Worm (Caenorhabditis elegans) whole organism, L1 larva: Measurements from ENCODE around the gene srz-47.

Experiments
- C16A3.4 ChIP-seq: fragments of 150-350 bp; optimal IDR thresholded peaks from 2 replicates; lab custom pipeline; 2014; ENCODE audit warnings: missing biosample characterization, missing genetic modification characterization
- aly-2 ChIP-seq: fragments of 150-350 bp; optimal IDR thresholded peaks from 2 replicates; lab custom pipeline; 2014; ENCODE audit warnings: missing biosample characterization, missing genetic modification characterization
- dpl-1 ChIP-seq, 3 experiments: fragments of 150-350 bp in 2 of 3; sonication (generic microtip) in 1 of 3; optimal IDR thresholded peaks; 2 replicates each; lab custom pipeline; 2014 to 2017; ENCODE audit warnings: missing biosample characterization in 3 of 3, missing genetic modification characterization in 3 of 3, missing genetic modification reagents in 3 of 3
- egl-13 ChIP-seq: sonication (generic microtip); optimal IDR thresholded peaks from 2 replicates; lab custom pipeline; 2016; ENCODE audit warnings: missing genotype, missing genetic modification reagents, missing genetic modification characterization, missing compliant biosample characterization
- hlh-17 ChIP-seq: fragments of 200-800 bp; sonication (Bioruptor generic); optimal IDR thresholded peaks from 2 replicates; lab custom pipeline; 2018; ENCODE audit warnings: missing genetic modification characterization, mild to moderate bottlenecking, missing compliant biosample characterization, moderate library complexity, borderline replicate concordance
- hlh-4 ChIP-seq: sonication (generic microtip); optimal IDR thresholded peaks from 2 replicates; lab custom pipeline; 2016; ENCODE audit warnings: mild to moderate bottlenecking, missing genetic modification characterization, missing compliant biosample characterization
- lin-13 ChIP-seq: fragments of 150-350 bp; optimal IDR thresholded peaks from 2 replicates; lab custom pipeline; 2014; ENCODE audit warnings: missing biosample characterization, missing genetic modification reagents, missing genetic modification characterization
- nhr-77 ChIP-seq: fragments of 150-350 bp; optimal IDR thresholded peaks from 2 replicates; lab custom pipeline; 2014; ENCODE audit warnings: missing biosample characterization, missing genetic modification characterization
- nhr-84 ChIP-seq: sonication (generic microtip); optimal IDR thresholded peaks from 2 replicates; lab custom pipeline; 2017; ENCODE audit warnings: missing biosample characterization, missing genetic modification characterization
- nhr-85 ChIP-seq: sonication (generic microtip); peaks from one replicate; lab custom pipeline; 2016; ENCODE audit warnings: missing genetic modification characterization, inconsistent platforms, missing compliant biosample characterization
- snu-23 ChIP-seq: sonication (generic microtip); optimal IDR thresholded peaks from 2 replicates; lab custom pipeline; 2016; ENCODE audit warnings: missing genetic modification characterization, missing compliant biosample characterization
- unc-62 ChIP-seq: fragments of 150-350 bp; optimal IDR thresholded peaks from 2 replicates; lab custom pipeline; 2014; ENCODE audit warnings: missing biosample characterization, missing genetic modification reagents, missing genetic modification characterization
- ztf-11 ChIP-seq, 2 experiments: sonication (generic microtip); optimal IDR thresholded peaks; 2 replicates each; lab custom pipeline; 2016 to 2017; ENCODE audit warnings: missing genetic modification characterization in 2 of 2, missing biosample characterization in 1 of 2, missing compliant biosample characterization in 1 of 2

ce11 chrV:17215602-17216001 lies 23.5 kb upstream of the srz-47 start:
- TF ChIP-seq dpl-1 (GFP tag; optimal IDR thresholded peaks at IDR 0.05; lab: Kevin White, UChicago) (no peak), lin-13 (GFP tag; lab: Kevin White, UChicago) (no peak), nhr-77 (no peak), snu-23 (GFP tag; lab: Kevin White, UChicago) (no peak), C16A3.4 (tag; lab: Kevin White, UChicago) (no peak), hlh-17 (GFP tag; lab: Kevin White, UChicago) (no peak), unc-62 (GFP tag; lab: Kevin White, UChicago) (no peak), ztf-11 (tag; optimal IDR thresholded peaks at IDR 0.05; lab: Kevin White, UChicago) (no peak), aly-2 (tag; lab: Kevin White, UChicago) (no peak), hlh-4 (no peak), egl-13 (no peak), nhr-84 (tag; lab: Kevin White, UChicago) (no peak), nhr-85 (tag; lab: Kevin White, UChicago) (no peak)
